Worm (Caenorhabditis elegans) whole organism, early embryonic: ENCODE data around the gene pdtf-1.
"Not testable (repeated sequence)": the region's sequence is repeated elsewhere in the genome, so short reads cannot be mapped to it uniquely, and the experiment has no call there.

Experiments
- B0310.2 ChIP-seq: sonication (generic microtip); optimal IDR thresholded peaks from 2 replicates; lab custom pipeline; 2016; ENCODE audit warnings: mild to moderate bottlenecking, missing genetic modification characterization, missing compliant biosample characterization
- F13C5.2 ChIP-seq: sonication (generic microtip); optimal IDR thresholded peaks from 2 replicates; lab custom pipeline; 2017; ENCODE audit warnings: mild to moderate bottlenecking, missing genetic modification characterization, inconsistent platforms, missing compliant biosample characterization
- aly-1 ChIP-seq: sonication (generic microtip); optimal IDR thresholded peaks from 2 replicates; lab custom pipeline; 2016; ENCODE audit warnings: missing genetic modification characterization, missing compliant biosample characterization
- ama-1 ChIP-seq: fragments of 150-350 bp; optimal IDR thresholded peaks from 2 replicates; lab custom pipeline; 2014
- ceh-13 ChIP-seq: fragments of 200-800 bp; sonication (Bioruptor generic); optimal IDR thresholded peaks from 2 replicates; lab custom pipeline; 2018; ENCODE audit warnings: mild to moderate bottlenecking, missing genetic modification characterization, missing compliant biosample characterization
- ceh-36 ChIP-seq: sonication (generic microtip); optimal IDR thresholded peaks from 2 replicates; lab custom pipeline; 2016; ENCODE audit warnings: missing genetic modification characterization, inconsistent platforms, missing compliant biosample characterization
- ets-7 ChIP-seq: sonication (generic microtip); optimal IDR thresholded peaks from 2 replicates; lab custom pipeline; 2016; ENCODE audit warnings: missing genotype, missing genetic modification characterization, missing compliant biosample characterization
- flt-1 ChIP-seq: fragments of 200-800 bp; sonication (Bioruptor generic); IDR thresholded peaks from 2 replicates; pipeline ENCODE4 v1.3.6; 2022; ENCODE audit warnings: missing genetic modification characterization, missing compliant biosample characterization
- hmbx-1 ChIP-seq: sonication (generic microtip); optimal IDR thresholded peaks from 2 replicates; lab custom pipeline; 2016; ENCODE audit warnings: mild to moderate bottlenecking, missing genetic modification characterization, missing compliant biosample characterization
- hmg-4 ChIP-seq: fragments of 200-800 bp; sonication (Bioruptor generic); optimal IDR thresholded peaks from 2 replicates; lab custom pipeline; 2018; ENCODE audit warnings: mild to moderate bottlenecking, missing genetic modification characterization, missing compliant biosample characterization
- hnd-1 ChIP-seq: sonication (generic microtip); optimal IDR thresholded peaks from 2 replicates; lab custom pipeline; 2016; ENCODE audit warnings: missing genetic modification characterization, missing compliant biosample characterization
- pes-1 ChIP-seq: fragments of 200-800 bp; sonication (Bioruptor generic); IDR thresholded peaks from 2 replicates; pipeline ENCODE4 v1.3.6; 2022; ENCODE audit warnings: missing genetic modification reagents, missing genetic modification characterization, missing compliant biosample characterization
- scrt-1 ChIP-seq: fragments of 200-800 bp; sonication (Bioruptor generic); IDR thresholded peaks from 2 replicates; pipeline ENCODE4 v1.3.6; 2022; ENCODE audit warnings: missing genetic modification characterization, missing compliant biosample characterization
- sea-1 ChIP-seq: fragments of 200-800 bp; sonication (Bioruptor generic); conservative IDR thresholded peaks from 2 replicates; pipeline ENCODE4 v1.3.6; 2022; ENCODE audit warnings: missing genetic modification characterization, missing compliant biosample characterization
- tbx-11 ChIP-seq: fragments of 200-800 bp; sonication (Bioruptor generic); IDR thresholded peaks from 2 replicates; pipeline ENCODE4 v1.3.6; 2022; ENCODE audit warnings: missing genetic modification characterization, missing compliant biosample characterization
- tbx-37 ChIP-seq: fragments of 200-800 bp; sonication (Bioruptor generic); conservative IDR thresholded peaks from 2 replicates; pipeline ENCODE4 v1.3.6; 2022; ENCODE audit warnings: missing genetic modification reagents, missing genetic modification characterization, missing compliant biosample characterization
- tra-4 ChIP-seq: sonication (generic microtip); optimal IDR thresholded peaks from 2 replicates; lab custom pipeline; 2017; ENCODE audit warnings: missing genetic modification characterization, missing compliant biosample characterization

The pdtf-1 gene

DNA sequence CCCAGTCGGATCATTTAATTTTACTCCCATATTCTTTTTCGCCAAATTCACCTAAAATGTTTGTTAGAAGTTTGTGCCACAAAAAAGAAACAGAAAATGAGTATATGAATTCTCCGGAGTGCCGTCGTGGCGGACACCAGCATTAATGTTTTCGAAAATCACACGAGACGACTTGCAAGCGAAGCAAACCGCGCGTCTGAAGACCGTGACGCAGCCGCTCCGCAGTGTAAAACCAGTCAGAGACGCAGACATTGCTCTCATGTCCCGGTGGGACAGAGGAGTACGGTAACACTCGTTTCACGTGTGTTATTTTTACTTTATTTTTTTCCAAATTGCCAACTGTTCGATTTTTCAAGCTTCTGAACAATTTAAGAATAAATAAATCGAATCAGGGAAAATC lies at the start of gene pdtf-1, which contains the start of gene T26A8.4:
Gene pdtf-1 (plus strand): TSS at position 330 of the 400 bp plus-strand sequence.
Gene T26A8.4 (minus strand): TSS at position 185 of the 400 bp plus-strand sequence.
- TF ChIP-seq ceh-36 (no peak), scrt-1 (GFP tag; lab: Robert Waterston, UW) (0 out of 2 replicates have a peak, but pooled peaks have one; percentile 38), B0310.2 (peak; percentile 37), F13C5.2 (peak; percentile 69), hmbx-1 (tag; lab: Kevin White, UChicago) (peak; percentile 27), ama-1 (lab: Kevin White, UChicago) (peak; percentile 36), flt-1 (GFP tag; lab: Robert Waterston, UW) (peak; percentile 37; the same call in 1 of the 2 replicates), tbx-37 (GFP tag; lab: Robert Waterston, UW) (no peak), hmg-4 (peak; percentile 77)

DNA sequence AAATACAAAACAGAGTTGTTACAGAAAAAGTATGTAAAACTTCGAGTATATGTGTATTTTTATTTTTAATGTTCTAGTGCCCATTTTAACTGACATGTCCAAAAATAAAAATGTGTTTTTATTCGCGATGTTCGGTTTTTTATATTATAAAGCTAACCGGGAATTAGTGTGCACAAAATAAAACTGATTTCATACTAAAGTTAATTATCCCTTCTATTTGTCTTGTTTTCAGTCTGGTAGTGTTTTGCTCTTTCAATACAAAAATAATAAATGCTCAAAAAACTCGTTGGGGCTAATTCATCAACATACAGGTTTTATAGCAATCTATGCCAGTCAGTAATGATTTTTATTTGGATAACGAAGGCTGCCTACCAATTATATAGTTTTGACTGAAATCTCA lies 48.1 kb upstream of the pdtf-1 start:
- TF ChIP-seq F13C5.2 (no peak), hnd-1 (no peak), hmg-4 (no peak), ceh-13 (no peak), tra-4 (tag; lab: Kevin White, UChicago) (no peak), flt-1 (GFP tag; lab: Robert Waterston, UW) (no peak), ama-1 (lab: Kevin White, UChicago) (no peak), ets-7 (no peak), pes-1 (no peak), tbx-11 (GFP tag; lab: Robert Waterston, UW) (no peak), ceh-36 (no peak), aly-1 (tag; lab: Kevin White, UChicago) (no peak)

DNA sequence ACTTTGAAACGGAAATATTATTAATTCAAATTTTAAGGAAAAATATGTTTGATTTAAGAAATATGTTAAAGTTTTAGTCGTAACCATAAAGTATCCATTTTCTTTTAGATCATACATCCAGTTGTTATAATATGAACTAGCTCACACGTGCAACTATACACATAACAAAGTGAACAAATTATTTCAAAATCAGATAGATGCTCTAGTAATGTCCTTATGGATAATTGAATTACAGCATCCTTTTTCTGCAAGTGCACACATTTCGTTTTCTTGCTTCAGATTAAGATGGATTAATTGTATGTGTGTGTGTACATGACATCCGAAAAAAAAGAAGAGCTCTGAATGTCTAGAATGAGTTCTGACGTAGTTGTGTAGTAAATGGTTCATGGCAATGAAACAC lies 47.2 kb upstream of the pdtf-1 start:
- TF ChIP-seq sea-1 (GFP tag; lab: Robert Waterston, UW) (no peak), tra-4 (tag; lab: Kevin White, UChicago) (no peak), ceh-13 (no peak), tbx-37 (GFP tag; lab: Robert Waterston, UW) (no peak), B0310.2 (no peak), hmg-4 (no peak)

DNA sequence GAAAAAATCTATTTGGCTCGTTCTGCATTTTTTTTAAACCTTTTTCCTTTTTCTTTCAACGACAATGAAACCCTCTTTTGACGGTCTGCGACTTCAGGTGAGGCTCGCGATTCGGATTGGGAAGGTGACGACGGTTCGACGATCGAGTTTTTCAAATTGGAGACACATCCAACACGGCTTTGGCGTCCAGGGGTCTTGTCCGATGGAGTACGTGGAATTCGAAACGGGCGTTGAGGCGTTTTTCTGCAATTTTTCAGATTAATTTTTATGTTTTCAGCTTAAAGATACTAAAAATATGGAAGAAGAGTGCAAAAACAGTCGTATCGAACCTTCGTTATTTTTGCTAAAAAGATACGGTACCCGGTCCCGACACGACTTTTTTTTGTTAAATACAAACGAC lies 43.7 kb upstream of the pdtf-1 start, which contains the start of gene D2096.10:
Gene D2096.10 (minus strand): TSS at position 101 of the 400 bp plus-strand sequence.
- not testable (repeated sequence) for TF ChIP-seq F13C5.2; scrt-1 (GFP tag; lab: Robert Waterston, UW); ceh-36

DNA sequence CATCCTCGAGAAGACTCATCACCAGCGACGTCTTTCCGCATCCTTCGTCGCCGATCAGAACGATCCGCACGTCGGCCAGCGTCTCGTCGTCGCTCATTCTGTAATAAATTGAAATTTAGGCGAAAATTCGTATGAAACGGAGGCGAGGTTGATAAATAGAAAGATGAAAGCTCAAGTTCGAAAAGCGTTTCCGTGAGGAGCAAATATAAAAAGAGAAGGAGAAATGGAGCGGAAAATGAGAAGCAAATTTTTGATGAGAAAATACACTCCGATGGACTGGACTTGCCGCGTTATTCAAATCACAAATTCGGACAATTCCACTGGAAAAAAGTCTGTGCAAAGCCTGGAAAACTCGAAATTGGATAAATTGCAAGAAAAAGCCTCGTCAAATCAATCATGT lies 38.7 kb upstream of the pdtf-1 start, which contains the start of gene D2096.11:
Gene D2096.11 (minus strand): TSS at position 101 of the 400 bp plus-strand sequence.
- TF ChIP-seq hmg-4: no peak

DNA sequence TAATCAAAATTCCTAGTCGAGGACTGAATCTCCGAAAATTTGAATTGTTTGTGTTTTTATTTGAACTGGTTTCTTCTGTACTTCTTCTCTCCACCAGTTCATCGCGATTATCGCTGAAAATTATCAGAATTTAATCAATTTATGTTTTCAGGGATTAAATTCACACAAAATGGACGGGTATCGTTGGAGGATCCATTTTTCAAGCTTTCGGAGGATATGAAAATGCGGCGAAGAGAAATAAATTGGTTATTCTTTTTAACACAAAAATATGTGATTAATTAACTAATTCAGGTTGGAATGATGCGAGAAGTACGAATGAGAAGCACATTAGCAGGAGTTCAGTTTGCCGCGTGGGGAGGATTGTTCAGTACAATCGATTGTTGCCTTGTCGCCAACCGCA lies 36.5 kb upstream of the pdtf-1 start, which contains the start of gene timm-17B.2:
Gene timm-17B.2 (plus strand): TSS at position 301 of the 400 bp plus-strand sequence.
- no peak for TF ChIP-seq tbx-37 (GFP tag; lab: Robert Waterston, UW)
- no peak for TF ChIP-seq tra-4 (tag; lab: Kevin White, UChicago)
- TF ChIP-seq flt-1 (GFP tag; lab: Robert Waterston, UW): no peak
- no peak for TF ChIP-seq hmbx-1 (tag; lab: Kevin White, UChicago)
- TF ChIP-seq ceh-13: no peak
- no peak for TF ChIP-seq hnd-1
- no peak for TF ChIP-seq F13C5.2
- TF ChIP-seq sea-1 (GFP tag; lab: Robert Waterston, UW): no peak
- no peak for TF ChIP-seq scrt-1 (GFP tag; lab: Robert Waterston, UW)
- TF ChIP-seq tbx-11 (GFP tag; lab: Robert Waterston, UW): no peak
- no peak for TF ChIP-seq ceh-36
- no peak for TF ChIP-seq ets-7
- TF ChIP-seq aly-1 (tag; lab: Kevin White, UChicago): no peak
- no peak for TF ChIP-seq pes-1
- no peak for TF ChIP-seq ama-1 (lab: Kevin White, UChicago)
- no peak for TF ChIP-seq B0310.2
- no peak for TF ChIP-seq hmg-4

DNA sequence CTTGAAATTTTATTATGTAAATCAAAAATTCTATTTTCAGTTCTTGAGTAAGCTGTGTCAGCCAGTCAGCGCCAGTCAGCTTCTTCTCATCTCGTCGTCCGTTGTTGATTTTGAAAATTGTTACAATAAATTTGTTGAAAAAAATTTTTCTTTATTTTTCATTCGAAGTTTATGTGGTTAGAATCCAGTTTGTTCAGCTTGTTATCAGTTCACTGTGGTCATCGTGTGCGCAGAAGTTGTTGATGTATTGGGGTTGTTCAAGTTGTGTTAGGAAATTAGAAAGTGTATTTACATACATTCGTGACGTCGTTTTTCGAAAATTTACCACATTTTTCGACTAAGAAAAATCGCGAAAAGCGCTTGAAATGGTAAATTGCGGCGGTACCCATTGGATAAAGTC lies 35.0 kb upstream of the pdtf-1 start:
- TF ChIP-seq tbx-37 (GFP tag; lab: Robert Waterston, UW) (no peak), hnd-1 (no peak), aly-1 (tag; lab: Kevin White, UChicago) (no peak), tra-4 (tag; lab: Kevin White, UChicago) (no peak), B0310.2 (no peak), F13C5.2 (no peak), scrt-1 (GFP tag; lab: Robert Waterston, UW) (no peak), ets-7 (no peak), flt-1 (GFP tag; lab: Robert Waterston, UW) (no peak), tbx-11 (GFP tag; lab: Robert Waterston, UW) (no peak), hmg-4 (no peak), pes-1 (no peak), sea-1 (GFP tag; lab: Robert Waterston, UW) (no peak), ceh-13 (no peak), hmbx-1 (tag; lab: Kevin White, UChicago) (no peak), ceh-36 (no peak), ama-1 (lab: Kevin White, UChicago) (no peak)

DNA sequence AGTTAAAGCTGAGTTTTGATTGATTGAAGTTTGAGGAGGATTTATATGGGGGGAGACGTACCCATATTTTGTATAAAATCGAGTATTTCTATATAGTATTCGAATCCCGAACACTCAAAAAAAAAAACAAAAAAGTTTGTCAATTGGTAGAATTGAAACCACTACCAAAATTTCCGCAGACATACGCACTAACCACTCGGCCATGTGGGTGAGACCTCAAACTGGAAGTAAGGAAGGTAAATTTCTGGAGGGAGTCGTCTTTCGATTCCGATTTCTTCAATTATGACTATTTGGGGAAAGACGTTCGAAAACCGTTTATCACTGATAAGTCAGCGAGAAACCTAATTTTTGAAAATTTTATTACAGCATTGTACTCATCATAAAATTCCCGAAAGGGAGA lies 20.3 kb upstream of the pdtf-1 start:
- peak; percentile 79 for TF ChIP-seq pes-1
- peak; percentile 69 for TF ChIP-seq flt-1 (GFP tag; lab: Robert Waterston, UW)
- TF ChIP-seq tbx-11 (GFP tag; lab: Robert Waterston, UW): peak; percentile 66
- peak; percentile 72; the same call in 1 of the 2 replicates for TF ChIP-seq sea-1 (GFP tag; lab: Robert Waterston, UW)
- peak; percentile 74 for TF ChIP-seq scrt-1 (GFP tag; lab: Robert Waterston, UW)

DNA sequence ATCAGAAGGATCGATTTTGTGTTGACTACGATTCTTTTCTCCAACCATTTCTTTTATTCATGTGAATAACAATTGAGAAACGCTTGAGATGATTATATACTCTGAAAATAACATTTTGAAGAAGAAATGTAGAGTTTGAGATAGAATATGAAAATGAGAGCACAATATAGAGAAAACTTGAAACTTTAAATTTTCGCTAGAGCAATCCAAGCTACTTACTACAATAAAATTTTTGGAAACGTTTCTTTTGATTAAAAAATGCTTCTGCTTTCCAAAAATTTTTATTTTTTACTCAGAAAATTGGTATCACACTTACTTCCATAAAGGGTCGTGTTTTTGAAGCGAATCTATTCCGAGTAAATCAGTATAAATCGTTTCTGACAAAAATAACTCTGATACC lies 11.9 kb upstream of the pdtf-1 start, which contains the start of gene M116.5:
Gene M116.5 (minus strand): TSS at position 101 of the 400 bp plus-strand sequence.
- TF ChIP-seq F13C5.2 (no peak), hmbx-1 (tag; lab: Kevin White, UChicago) (no peak), tra-4 (tag; lab: Kevin White, UChicago) (no peak), scrt-1 (GFP tag; lab: Robert Waterston, UW) (no peak), ceh-36 (no peak), hmg-4 (no peak), flt-1 (GFP tag; lab: Robert Waterston, UW) (no peak), ceh-13 (no peak), tbx-11 (GFP tag; lab: Robert Waterston, UW) (no peak), sea-1 (GFP tag; lab: Robert Waterston, UW) (no peak), B0310.2 (no peak), pes-1 (no peak), aly-1 (tag; lab: Kevin White, UChicago) (no peak), tbx-37 (GFP tag; lab: Robert Waterston, UW) (no peak), hnd-1 (no peak), ets-7 (no peak), ama-1 (lab: Kevin White, UChicago) (no peak)
